Worm (Caenorhabditis elegans): ENCODE results near the gene K08E7.8.

The K08E7.8 gene

DNA sequence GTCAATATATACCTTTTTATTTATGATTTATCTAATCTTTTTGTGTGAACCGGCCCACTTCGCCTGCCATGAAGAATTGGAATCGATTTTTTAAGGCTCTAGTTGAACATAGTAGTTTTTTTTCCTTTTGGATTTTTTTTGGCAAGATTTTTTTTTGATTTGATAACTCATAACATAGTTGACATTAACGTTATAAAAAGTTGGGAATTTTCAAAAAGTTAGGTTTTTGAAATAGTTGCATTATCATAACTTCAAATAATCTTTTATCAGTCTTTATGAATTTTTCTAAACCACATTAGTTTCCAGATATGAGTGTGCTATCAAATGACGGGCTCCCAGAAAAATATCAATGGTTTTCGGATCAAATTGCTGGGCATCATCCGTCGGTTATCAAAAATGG lies 38.0 kb downstream of the K08E7.8 start, which contains the start of gene ipmk-1:
Gene ipmk-1, plus strand, starts transcription at position 301 of the 400 bp plus-strand sequence.
- no peak for TF ChIP-seq tbx-11 (GFP tag; IDR thresholded peaks at IDR 0.05)
- no peak for TF ChIP-seq tra-4 (tag; optimal IDR thresholded peaks at IDR 0.05)
- TF ChIP-seq aly-1 (tag; optimal IDR thresholded peaks at IDR 0.05) = no peak
- TF ChIP-seq pes-1 (GFP tag; IDR thresholded peaks at IDR 0.05) = no peak
- TF ChIP-seq ets-7 (tag; optimal IDR thresholded peaks at IDR 0.05) = no peak

DNA sequence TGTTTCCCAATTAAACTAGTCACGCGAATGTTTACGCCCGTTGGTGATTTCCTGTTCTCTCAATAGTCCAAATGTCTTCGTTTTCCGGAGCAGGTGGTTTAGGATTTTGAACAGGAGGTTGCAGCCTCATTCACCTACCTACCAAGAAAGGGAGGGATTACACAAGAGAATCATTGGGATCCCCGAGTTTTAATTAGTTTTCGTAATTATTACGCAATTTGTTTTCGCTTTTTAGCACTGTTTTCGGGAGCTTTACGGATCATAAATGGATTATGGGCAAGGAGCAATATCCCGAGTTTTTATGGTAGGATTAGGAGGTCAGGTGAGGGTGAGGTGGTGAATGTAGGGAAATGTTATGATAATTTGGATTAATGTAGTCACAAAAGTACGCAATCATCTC lies 40.0 kb downstream of the K08E7.8 start:
- TF ChIP-seq sea-1 (GFP tag; conservative IDR thresholded peaks at IDR 0.05) = no peak
- TF ChIP-seq tra-4 (tag; optimal IDR thresholded peaks at IDR 0.05) = no peak
- no peak for TF ChIP-seq ets-7 (tag; optimal IDR thresholded peaks at IDR 0.05)
- TF ChIP-seq hmbx-1 (tag; optimal IDR thresholded peaks at IDR 0.05) = no peak
- peak; percentile 33; the same call in 1 of the 2 replicates for TF ChIP-seq pes-1 (GFP tag; IDR thresholded peaks at IDR 0.05)
- peak; percentile 71 for TF ChIP-seq ceh-36 (tag; optimal IDR thresholded peaks at IDR 0.05)
- TF ChIP-seq ama-1 (optimal IDR thresholded peaks at IDR 0.05) = peak; percentile 71
- TF ChIP-seq hmg-4 (GFP tag; optimal IDR thresholded peaks at IDR 0.05) = peak; percentile 47
- TF ChIP-seq F13C5.2 (tag; optimal IDR thresholded peaks at IDR 0.05) = no peak
- no peak for TF ChIP-seq scrt-1 (GFP tag; IDR thresholded peaks at IDR 0.05)
- peak; percentile 45; the same call in 1 of the 2 replicates for TF ChIP-seq tbx-37 (GFP tag; conservative IDR thresholded peaks at IDR 0.05)

DNA sequence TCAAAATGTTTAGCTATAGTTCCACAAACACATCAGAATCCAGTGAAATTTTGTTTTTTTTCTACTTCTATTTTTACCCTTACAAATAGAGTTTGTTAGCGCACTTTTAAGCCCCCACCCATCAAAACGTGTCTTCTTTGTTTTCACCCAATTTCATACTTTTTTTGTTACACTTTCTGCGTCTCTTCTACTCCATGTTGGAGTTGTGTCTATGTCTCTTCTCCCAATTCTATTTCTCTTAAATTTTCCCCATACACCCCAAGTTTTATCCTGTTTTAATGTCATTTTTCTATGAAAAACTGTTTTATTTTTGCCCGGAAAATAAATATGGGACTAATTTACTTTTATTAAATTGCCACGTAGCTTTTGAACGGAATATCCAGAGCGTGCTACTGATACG lies 40.5 kb downstream of the K08E7.8 start:
- TF ChIP-seq ama-1 (optimal IDR thresholded peaks at IDR 0.05) (no peak), tbx-11 (GFP tag; IDR thresholded peaks at IDR 0.05) (no peak), scrt-1 (GFP tag; IDR thresholded peaks at IDR 0.05) (no peak)

DNA sequence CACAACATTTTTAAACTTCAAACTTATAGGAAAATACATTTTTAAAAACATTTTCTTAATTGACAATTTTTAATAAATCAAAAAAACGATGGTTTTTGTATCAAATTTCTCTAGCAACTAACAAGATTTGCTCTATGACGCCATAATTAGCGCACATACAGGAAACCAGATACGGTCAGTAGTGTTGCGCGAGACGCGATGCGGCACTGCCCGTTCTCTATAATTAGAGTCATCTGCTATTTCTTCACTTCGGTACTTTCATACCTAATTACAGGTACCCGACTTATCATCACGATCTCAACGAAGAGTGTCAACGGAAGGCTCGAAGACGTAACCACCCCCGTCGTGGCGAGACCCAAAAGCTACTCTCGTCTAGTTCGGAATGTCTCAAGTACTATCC lies 41.2 kb downstream of the K08E7.8 start:
- TF ChIP-seq aly-1 (tag; optimal IDR thresholded peaks at IDR 0.05) = no peak
- no peak for TF ChIP-seq sea-1 (GFP tag; conservative IDR thresholded peaks at IDR 0.05)
- no peak for TF ChIP-seq hmg-4 (GFP tag; optimal IDR thresholded peaks at IDR 0.05)
- TF ChIP-seq ama-1 (optimal IDR thresholded peaks at IDR 0.05) = no peak
- peak; percentile 5 for TF ChIP-seq ceh-36 (tag; optimal IDR thresholded peaks at IDR 0.05)
- no peak for TF ChIP-seq hnd-1 (tag; optimal IDR thresholded peaks at IDR 0.05)
- TF ChIP-seq B0310.2 (tag; optimal IDR thresholded peaks at IDR 0.05) = peak; percentile 28
- no peak for TF ChIP-seq tra-4 (tag; optimal IDR thresholded peaks at IDR 0.05)
- no peak for TF ChIP-seq ets-7 (tag; optimal IDR thresholded peaks at IDR 0.05)
- 0 out of 2 replicates have a peak, but pooled peaks have one; percentile 12 for TF ChIP-seq flt-1 (GFP tag; IDR thresholded peaks at IDR 0.05)
- TF ChIP-seq pes-1 (GFP tag; IDR thresholded peaks at IDR 0.05) = peak; percentile 24; the same call in 1 of the 2 replicates
- no peak for TF ChIP-seq F13C5.2 (tag; optimal IDR thresholded peaks at IDR 0.05)

DNA sequence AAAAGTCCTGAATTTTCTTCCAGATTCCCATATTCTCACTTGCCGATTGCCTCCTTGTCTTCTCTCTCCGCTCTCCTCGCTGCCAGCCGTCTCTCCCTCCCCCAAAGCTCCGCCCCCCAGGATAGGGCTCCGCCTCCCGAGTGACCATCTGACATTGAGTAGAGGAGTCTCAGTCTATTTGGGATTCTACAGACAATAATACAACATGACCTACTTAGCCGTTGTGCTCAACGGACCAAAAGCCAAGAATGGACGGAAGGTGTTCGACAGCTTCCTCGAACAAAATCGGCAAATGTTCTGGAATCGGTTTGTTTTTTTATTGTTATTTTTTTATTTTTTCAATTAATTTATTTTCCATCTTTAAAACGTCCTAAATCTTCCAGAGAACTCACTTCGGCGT lies 43.9 kb downstream of the K08E7.8 start, which contains the start of gene ham-1:
Gene ham-1, plus strand, starts transcription at position 173 of the 400 bp plus-strand sequence.
- no peak for TF ChIP-seq ceh-13 (GFP tag; optimal IDR thresholded peaks at IDR 0.05)
- TF ChIP-seq pes-1 (GFP tag; IDR thresholded peaks at IDR 0.05) = no peak
- no peak for TF ChIP-seq tbx-11 (GFP tag; IDR thresholded peaks at IDR 0.05)
- no peak for TF ChIP-seq tra-4 (tag; optimal IDR thresholded peaks at IDR 0.05)
- no peak for TF ChIP-seq tbx-37 (GFP tag; conservative IDR thresholded peaks at IDR 0.05)
- TF ChIP-seq B0310.2 (tag; optimal IDR thresholded peaks at IDR 0.05) = no peak
- no peak for TF ChIP-seq scrt-1 (GFP tag; IDR thresholded peaks at IDR 0.05)
- TF ChIP-seq sea-1 (GFP tag; conservative IDR thresholded peaks at IDR 0.05) = no peak
- no peak for TF ChIP-seq hmg-4 (GFP tag; optimal IDR thresholded peaks at IDR 0.05)
- no peak for TF ChIP-seq aly-1 (tag; optimal IDR thresholded peaks at IDR 0.05)
- no peak for TF ChIP-seq ets-7 (tag; optimal IDR thresholded peaks at IDR 0.05)
- no peak for TF ChIP-seq ama-1 (optimal IDR thresholded peaks at IDR 0.05)
- TF ChIP-seq hnd-1 (tag; optimal IDR thresholded peaks at IDR 0.05) = no peak
- TF ChIP-seq flt-1 (GFP tag; IDR thresholded peaks at IDR 0.05) = no peak
- no peak for TF ChIP-seq F13C5.2 (tag; optimal IDR thresholded peaks at IDR 0.05)
- no peak for TF ChIP-seq ceh-36 (tag; optimal IDR thresholded peaks at IDR 0.05)
- no peak for TF ChIP-seq hmbx-1 (tag; optimal IDR thresholded peaks at IDR 0.05)

DNA sequence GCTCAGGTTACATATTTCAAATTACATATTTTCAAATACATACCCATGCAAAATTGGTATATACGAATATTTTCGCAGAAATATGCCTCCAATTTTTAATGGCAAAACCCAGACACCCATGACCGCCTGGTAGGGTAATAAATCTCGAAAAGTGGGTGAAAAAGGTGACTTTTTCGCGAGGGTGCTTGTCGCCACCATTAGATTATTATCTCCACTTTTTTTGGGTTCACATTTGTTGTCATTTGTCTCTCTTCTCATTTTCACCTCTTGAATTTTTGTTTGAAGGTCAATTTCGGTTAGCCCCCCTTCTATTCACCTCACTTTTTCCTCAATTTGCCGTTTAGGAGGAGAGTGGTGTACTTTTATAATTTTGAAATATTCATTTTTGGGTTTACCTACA lies 45.6 kb downstream of the K08E7.8 start:
- TF ChIP-seq F13C5.2 (tag; optimal IDR thresholded peaks at IDR 0.05) = no peak
- no peak for TF ChIP-seq flt-1 (GFP tag; IDR thresholded peaks at IDR 0.05)
- TF ChIP-seq hmg-4 (GFP tag; optimal IDR thresholded peaks at IDR 0.05) = no peak
- TF ChIP-seq aly-1 (tag; optimal IDR thresholded peaks at IDR 0.05) = no peak
- TF ChIP-seq tra-4 (tag; optimal IDR thresholded peaks at IDR 0.05) = no peak
- TF ChIP-seq ama-1 (optimal IDR thresholded peaks at IDR 0.05) = no peak
- TF ChIP-seq hnd-1 (tag; optimal IDR thresholded peaks at IDR 0.05) = no peak
- no peak for TF ChIP-seq hmbx-1 (tag; optimal IDR thresholded peaks at IDR 0.05)

DNA sequence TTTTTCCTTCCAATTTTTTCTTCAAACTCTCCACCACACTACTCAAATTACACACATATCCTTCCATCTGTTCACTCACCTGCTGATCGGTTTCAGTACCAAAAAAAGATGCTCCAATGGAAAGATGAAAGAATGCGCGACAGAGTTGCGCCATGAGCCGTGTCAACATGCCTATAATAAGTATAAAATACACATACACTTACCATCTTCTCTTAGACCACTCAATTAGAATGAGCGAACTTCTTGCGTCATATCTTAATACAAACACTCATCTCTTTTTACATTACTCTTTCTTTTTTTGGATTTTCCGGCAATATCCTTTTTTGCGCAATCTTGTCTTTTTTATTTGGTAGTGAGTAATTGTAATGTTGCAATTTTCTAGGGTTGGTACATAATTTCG lies 48.2 kb downstream of the K08E7.8 start:
- TF ChIP-seq pes-1 (GFP tag; IDR thresholded peaks at IDR 0.05) (no peak), tbx-11 (GFP tag; IDR thresholded peaks at IDR 0.05) (no peak), scrt-1 (GFP tag; IDR thresholded peaks at IDR 0.05) (no peak), flt-1 (GFP tag; IDR thresholded peaks at IDR 0.05) (no peak), aly-1 (tag; optimal IDR thresholded peaks at IDR 0.05) (no peak), tra-4 (tag; optimal IDR thresholded peaks at IDR 0.05) (no peak), hmg-4 (GFP tag; optimal IDR thresholded peaks at IDR 0.05) (no peak), B0310.2 (tag; optimal IDR thresholded peaks at IDR 0.05) (no peak), tbx-37 (GFP tag; conservative IDR thresholded peaks at IDR 0.05) (no peak), F13C5.2 (tag; optimal IDR thresholded peaks at IDR 0.05) (no peak), sea-1 (GFP tag; conservative IDR thresholded peaks at IDR 0.05) (no peak), ceh-36 (tag; optimal IDR thresholded peaks at IDR 0.05) (no peak), ama-1 (optimal IDR thresholded peaks at IDR 0.05) (no peak), hnd-1 (tag; optimal IDR thresholded peaks at IDR 0.05) (no peak), hmbx-1 (tag; optimal IDR thresholded peaks at IDR 0.05) (no peak), ets-7 (tag; optimal IDR thresholded peaks at IDR 0.05) (no peak), ceh-13 (GFP tag; optimal IDR thresholded peaks at IDR 0.05) (no peak)

DNA sequence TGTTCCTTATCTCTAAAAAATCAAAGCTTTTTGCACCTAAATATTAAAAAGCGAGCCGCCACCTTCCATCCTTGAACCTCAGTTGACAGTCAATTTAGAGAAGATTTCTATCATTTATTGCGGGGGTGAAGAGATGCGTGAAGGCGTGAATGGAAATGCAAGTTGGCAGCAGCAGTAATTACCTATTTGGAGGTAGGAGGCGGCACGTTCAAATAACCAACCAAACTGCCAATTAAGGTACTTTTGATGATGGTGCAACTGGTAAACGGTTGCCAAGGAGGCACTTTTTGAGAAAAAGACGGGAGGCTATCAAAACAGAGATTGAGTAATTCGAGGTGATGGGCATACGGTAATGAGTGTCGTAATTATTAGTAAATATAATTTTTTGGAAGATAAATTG lies 49.5 kb downstream of the K08E7.8 start:
- TF ChIP-seq tbx-11 (GFP tag; IDR thresholded peaks at IDR 0.05) (no peak), flt-1 (GFP tag; IDR thresholded peaks at IDR 0.05) (no peak), ceh-13 (GFP tag; optimal IDR thresholded peaks at IDR 0.05) (no peak), hmbx-1 (tag; optimal IDR thresholded peaks at IDR 0.05) (no peak)

Measured in whole organism, early embryonic.